Worm (Caenorhabditis elegans): ENCODE data around the gene tes-1.

ce11 chrIV:7465857-7466256 lies 14.6 kb upstream of the tes-1 start, which contains the start of gene F13B6.3:
- TF ChIP-seq M03D4.4 (tag; optimal IDR thresholded peaks at IDR 0.05): no peak
- no peak for TF ChIP-seq lin-32 (GFP tag; optimal IDR thresholded peaks at IDR 0.05)
- TF ChIP-seq lin-13 (tag; optimal IDR thresholded peaks at IDR 0.05): no peak
- no peak for TF ChIP-seq lsy-2 (tag; optimal IDR thresholded peaks at IDR 0.05)
- TF ChIP-seq snpc-4 (tag; optimal IDR thresholded peaks at IDR 0.05): no peak
- TF ChIP-seq flh-1 (GFP tag; optimal IDR thresholded peaks at IDR 0.05): no peak
